Fruit fly (Drosophila melanogaster): ENCODE results near the gene Pli.

DNA sequence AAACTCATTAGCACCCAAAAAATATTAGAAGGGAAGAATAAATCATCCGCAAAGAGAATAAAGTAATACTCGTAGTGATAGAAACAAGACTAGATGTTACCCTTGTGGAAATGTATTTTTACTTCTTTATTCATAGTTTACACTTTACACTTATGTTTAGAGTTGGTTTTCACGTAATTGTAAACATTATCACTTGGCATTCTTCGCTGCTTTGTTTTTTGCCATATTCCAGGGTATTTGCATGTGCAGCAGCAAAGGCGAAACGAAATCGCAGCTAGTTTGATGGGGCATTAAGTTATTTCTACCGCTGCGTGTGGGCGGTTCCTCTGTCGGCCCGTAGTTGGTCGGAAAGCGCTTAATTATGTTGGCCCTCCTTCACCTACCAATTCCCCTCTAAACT is 18.1 kb downstream of the Pli start:
- TF ChIP-seq CG6272 (GFP tag; IDR thresholded peaks at IDR 0.05) (no peak), CG11695 (GFP tag; IDR thresholded peaks at IDR 0.05) (no peak), Hey (tag; optimal IDR thresholded peaks at IDR 0.05) (no peak), NC2α (GFP tag; optimal IDR thresholded peaks at IDR 0.05) (no peak), CG17568 (GFP tag; optimal IDR thresholded peaks at IDR 0.05) (no peak), E2f1 (GFP tag; IDR thresholded peaks at IDR 0.05) (no peak), Hsf (GFP tag; optimal IDR thresholded peaks at IDR 0.05) (no peak), CG2199 (GFP tag; IDR thresholded peaks at IDR 0.05) (no peak)

Data from whole organism, embryonic.